Worm (Caenorhabditis elegans) whole organism, L2 larva: ENCODE data around the gene cone-1.
A peak's percentile ranks its signal among the peaks of the same experiment; 100 is the strongest.

Source experiments
- C34F6.9 ChIP-seq: fragments of 150-350 bp; optimal IDR thresholded peaks from 2 replicates; lab custom pipeline; 2014; ENCODE audit warnings: missing biosample characterization, missing genetic modification characterization
- F13H6.1 ChIP-seq: sonication (generic microtip); optimal IDR thresholded peaks from 2 replicates; lab custom pipeline; 2016; ENCODE audit warnings: missing genetic modification characterization, missing compliant biosample characterization
- R02D3.7 ChIP-seq: fragments of 150-350 bp; optimal IDR thresholded peaks from 2 replicates; lab custom pipeline; 2014; ENCODE audit warnings: missing biosample characterization, missing genetic modification characterization
- Y55F3AM.14 ChIP-seq: fragments of 200-800 bp; sonication (Bioruptor generic); optimal IDR thresholded peaks from 2 replicates; lab custom pipeline; 2018; ENCODE audit warnings: mild to moderate bottlenecking, missing genetic modification characterization, missing compliant biosample characterization
- ZK546.5 ChIP-seq: sonication (generic microtip); optimal IDR thresholded peaks from 2 replicates; lab custom pipeline; 2017; ENCODE audit warnings: missing biosample characterization, missing genetic modification characterization
- aly-2 ChIP-seq: fragments of 150-350 bp; optimal IDR thresholded peaks from 2 replicates; lab custom pipeline; 2014; ENCODE audit warnings: missing biosample characterization, missing genetic modification characterization
- ama-1 ChIP-seq: fragments of 150-350 bp; optimal IDR thresholded peaks from 2 replicates; lab custom pipeline; 2018; ENCODE audit warnings: inconsistent platforms
- blmp-1 ChIP-seq: sonication (generic microtip); optimal IDR thresholded peaks from 2 replicates; lab custom pipeline; 2017; ENCODE audit warnings: missing genetic modification characterization, mild to moderate bottlenecking, missing compliant biosample characterization, antibody characterized with exemption, moderate library complexity; ENCODE audit not compliant: insufficient read depth
- ceh-16 ChIP-seq: fragments of 150-350 bp; optimal IDR thresholded peaks from 2 replicates; lab custom pipeline; 2014; ENCODE audit warnings: missing biosample characterization, missing genetic modification characterization
- ceh-82 ChIP-seq: fragments of 150-350 bp; optimal IDR thresholded peaks from 2 replicates; lab custom pipeline; 2014; ENCODE audit warnings: missing biosample characterization, missing genetic modification characterization
- crh-2 ChIP-seq: sonication (generic microtip); optimal IDR thresholded peaks from 2 replicates; lab custom pipeline; 2017; ENCODE audit warnings: missing biosample characterization, missing genetic modification characterization
- dmd-4 ChIP-seq: sonication (generic microtip); optimal IDR thresholded peaks from 2 replicates; lab custom pipeline; 2017; ENCODE audit warnings: missing biosample characterization, missing genetic modification characterization
- egl-27 ChIP-seq: sonication (generic microtip); optimal IDR thresholded peaks from 3 replicates; lab custom pipeline; 2017; ENCODE audit warnings: missing biosample characterization, missing genetic modification reagents, missing genetic modification characterization
- elt-1 ChIP-seq: fragments of 150-350 bp; optimal IDR thresholded peaks from 2 replicates; lab custom pipeline; 2014; ENCODE audit warnings: missing biosample characterization, missing genetic modification characterization
- elt-3 ChIP-seq: sonication (generic microtip); optimal IDR thresholded peaks from 2 replicates; lab custom pipeline; 2017; ENCODE audit warnings: missing biosample characterization, missing genetic modification characterization
- fos-1 ChIP-seq: fragments of 150-350 bp; optimal IDR thresholded peaks from 2 replicates; lab custom pipeline; 2014; ENCODE audit warnings: missing biosample characterization, missing genetic modification characterization
- gmeb-1 ChIP-seq: fragments of 150-350 bp; optimal IDR thresholded peaks from 2 replicates; lab custom pipeline; 2014; ENCODE audit warnings: missing biosample characterization, missing genetic modification characterization
- lin-11 ChIP-seq: fragments of 150-350 bp; sonication (generic microtip); optimal IDR thresholded peaks from 2 replicates; lab custom pipeline; 2014; ENCODE audit warnings: missing biosample characterization, missing genetic modification characterization, inconsistent platforms, mixed read lengths
- lin-13 ChIP-seq: fragments of 150-350 bp; optimal IDR thresholded peaks from 2 replicates; lab custom pipeline; 2014; ENCODE audit warnings: missing biosample characterization, missing genetic modification reagents, missing genetic modification characterization
- lsy-2 ChIP-seq, 2 experiments: fragments of 150-350 bp in 1 of 2; sonication (generic microtip) in 1 of 2; optimal IDR thresholded peaks; 2 replicates each; lab custom pipeline; 2014 to 2017; ENCODE audit warnings: missing biosample characterization in 2 of 2, missing genetic modification characterization in 2 of 2
- mab-5 ChIP-seq: fragments of 150-350 bp; optimal IDR thresholded peaks from 2 replicates; lab custom pipeline; 2014; ENCODE audit warnings: missing biosample characterization, missing genetic modification characterization
- mdl-1 ChIP-seq, 2 experiments: fragments of 150-350 bp in 1 of 2; sonication (generic microtip) in 1 of 2; optimal IDR thresholded peaks; 2 replicates each; lab custom pipeline; 2017; ENCODE audit warnings: missing biosample characterization in 2 of 2, missing genetic modification characterization in 2 of 2
- nhr-10 ChIP-seq: sonication (generic microtip); optimal IDR thresholded peaks from 2 replicates; lab custom pipeline; 2017; ENCODE audit warnings: missing biosample characterization, missing genetic modification characterization
- nhr-129 ChIP-seq: fragments of 150-350 bp; optimal IDR thresholded peaks from 2 replicates; lab custom pipeline; 2014; ENCODE audit warnings: missing biosample characterization, missing genetic modification characterization
- nhr-21 ChIP-seq: fragments of 150-350 bp; optimal IDR thresholded peaks from 2 replicates; lab custom pipeline; 2014; ENCODE audit warnings: missing biosample characterization, missing genetic modification characterization
- nhr-23 ChIP-seq: fragments of 150-350 bp; optimal IDR thresholded peaks from 2 replicates; lab custom pipeline; 2014; ENCODE audit warnings: missing biosample characterization, missing genetic modification reagents, missing genetic modification characterization
- nhr-237 ChIP-seq: fragments of 150-350 bp; optimal IDR thresholded peaks from 2 replicates; lab custom pipeline; 2014; ENCODE audit warnings: missing biosample characterization, missing genetic modification characterization
- nhr-25 ChIP-seq: fragments of 150-350 bp; sonication (generic microtip); optimal IDR thresholded peaks from 3 replicates; lab custom pipeline; 2014; ENCODE audit warnings: missing biosample characterization, missing genetic modification characterization
- nhr-6 ChIP-seq: fragments of 150-350 bp; optimal IDR thresholded peaks from 2 replicates; lab custom pipeline; 2014; ENCODE audit warnings: missing biosample characterization, missing genetic modification characterization
- nhr-77 ChIP-seq: fragments of 150-350 bp; optimal IDR thresholded peaks from 2 replicates; lab custom pipeline; 2014; ENCODE audit warnings: missing biosample characterization, missing genetic modification characterization
- sem-4 ChIP-seq: fragments of 150-350 bp; optimal IDR thresholded peaks from 2 replicates; lab custom pipeline; 2014; ENCODE audit warnings: missing biosample characterization, missing genetic modification reagents, missing genetic modification characterization
- skn-1 ChIP-seq: sonication (generic microtip); optimal IDR thresholded peaks from 2 replicates; lab custom pipeline; 2017; ENCODE audit warnings: missing biosample characterization, missing genetic modification characterization
- sma-3 ChIP-seq: sonication (generic microtip); optimal IDR thresholded peaks from 2 replicates; lab custom pipeline; 2016; ENCODE audit warnings: missing genetic modification reagents, missing genetic modification characterization, missing compliant biosample characterization
- sma-9 ChIP-seq, 2 experiments: fragments of 150-350 bp in 1 of 2; sonication (generic microtip) in 1 of 2; optimal IDR thresholded peaks; 2 replicates each; lab custom pipeline; 2014 to 2016; ENCODE audit warnings: missing genetic modification characterization in 2 of 2, mild to moderate bottlenecking in 1 of 2, missing biosample characterization in 1 of 2, missing compliant biosample characterization in 1 of 2, missing genetic modification reagents in 1 of 2, moderate library complexity in 1 of 2
- snpc-4 ChIP-seq: fragments of 150-350 bp; optimal IDR thresholded peaks from 2 replicates; lab custom pipeline; 2014; ENCODE audit warnings: missing biosample characterization, missing genetic modification characterization
- unc-39 ChIP-seq: fragments of 150-350 bp; optimal IDR thresholded peaks from 2 replicates; lab custom pipeline; 2014; ENCODE audit warnings: missing biosample characterization, missing genetic modification characterization
- unc-55 ChIP-seq: fragments of 150-350 bp; sonication (generic microtip); optimal IDR thresholded peaks from 3 replicates; lab custom pipeline; 2014; ENCODE audit warnings: missing biosample characterization, missing genetic modification reagents, missing genetic modification characterization
- unc-62 ChIP-seq: fragments of 150-350 bp; optimal IDR thresholded peaks from 2 replicates; lab custom pipeline; 2014; ENCODE audit warnings: missing biosample characterization, missing genetic modification reagents, missing genetic modification characterization
- zag-1 ChIP-seq: fragments of 150-350 bp; optimal IDR thresholded peaks from 2 replicates; lab custom pipeline; 2014; ENCODE audit warnings: missing biosample characterization, missing genetic modification characterization
- ztf-11 ChIP-seq: sonication (generic microtip); optimal IDR thresholded peaks from 2 replicates; lab custom pipeline; 2017; ENCODE audit warnings: missing biosample characterization, missing genetic modification characterization

Gene cone-1

ce11 chrIII:2572421-2572820, 42.0 kb downstream of the cone-1 start:
- TF ChIP-seq nhr-10 (tag; lab: Kevin White, UChicago) (no peak), aly-2 (tag; lab: Kevin White, UChicago) (no peak), nhr-23 (tag; lab: Kevin White, UChicago) (no peak), skn-1 (tag; lab: Kevin White, UChicago) (no peak), Y55F3AM.14 (no peak), sma-9 (GFP tag; optimal IDR thresholded peaks at IDR 0.05; lab: Kevin White, UChicago) (no peak), sma-9 (tag; optimal IDR thresholded peaks at IDR 0.05; lab: Kevin White, UChicago) (no peak), R02D3.7 (tag; lab: Kevin White, UChicago) (no peak), sma-3 (GFP tag; lab: Kevin White, UChicago) (no peak), unc-39 (tag; lab: Kevin White, UChicago) (no peak), nhr-25 (tag; lab: Kevin White, UChicago) (no peak), nhr-77 (no peak), ceh-82 (tag; lab: Kevin White, UChicago) (no peak)

DNA sequence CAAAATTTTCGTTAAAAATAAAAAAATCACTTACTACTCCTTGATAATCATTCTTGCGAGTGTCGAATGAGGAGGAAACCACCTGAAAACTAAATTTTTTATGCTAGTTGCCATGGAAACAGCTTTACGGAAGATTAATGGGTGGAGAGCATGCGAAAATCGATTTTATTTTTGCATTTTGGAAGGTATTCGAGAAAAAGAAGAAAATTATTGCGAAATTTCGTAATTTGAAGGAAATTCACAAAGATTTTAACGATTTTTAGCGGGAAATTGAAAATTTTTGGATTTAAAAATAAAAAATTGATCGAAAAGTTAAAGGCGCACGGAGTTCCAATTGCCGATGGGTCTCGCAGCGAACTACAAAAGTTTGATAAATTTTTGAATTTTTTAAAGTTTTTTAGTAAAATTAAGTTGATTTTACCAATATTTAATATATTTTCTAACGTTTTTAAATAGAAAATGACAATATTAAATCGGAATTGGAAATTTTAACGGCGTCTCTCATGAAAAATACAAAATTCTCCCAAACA, 45.3 kb downstream of the cone-1 start, which contains the start of gene Y54F10AR.1:
Y54F10AR.1 (minus strand) TSS at position 51 of the 530 bp plus-strand sequence.
- no peak for TF ChIP-seq crh-2
- no peak for TF ChIP-seq unc-55 (GFP tag; lab: Kevin White, UChicago)
- no peak for TF ChIP-seq nhr-25 (tag; lab: Kevin White, UChicago)
- TF ChIP-seq ceh-16: no peak
- TF ChIP-seq lin-13 (GFP tag; lab: Kevin White, UChicago): no peak
- no peak for TF ChIP-seq nhr-129 (tag; lab: Kevin White, UChicago)
- no peak for TF ChIP-seq mdl-1 (tag; optimal IDR thresholded peaks at IDR 0.05; lab: Kevin White, UChicago)
- TF ChIP-seq ceh-82 (tag; lab: Kevin White, UChicago): no peak
- no peak for TF ChIP-seq nhr-6 (tag; lab: Kevin White, UChicago)
- TF ChIP-seq aly-2 (tag; lab: Kevin White, UChicago): no peak
- TF ChIP-seq mab-5 (tag; lab: Kevin White, UChicago): no peak
- TF ChIP-seq sma-3 (GFP tag; lab: Kevin White, UChicago): no peak
- TF ChIP-seq fos-1 (tag; lab: Kevin White, UChicago): no peak
- TF ChIP-seq nhr-77: no peak
- TF ChIP-seq nhr-23 (tag; lab: Kevin White, UChicago): no peak
- no peak for TF ChIP-seq lsy-2 (tag; optimal IDR thresholded peaks at IDR 0.05; lab: Kevin White, UChicago)
- no peak for TF ChIP-seq F13H6.1 (tag; lab: Kevin White, UChicago)
- no peak for TF ChIP-seq ZK546.5
- TF ChIP-seq sma-9 (GFP tag; optimal IDR thresholded peaks at IDR 0.05; lab: Kevin White, UChicago): no peak
- TF ChIP-seq sma-9 (tag; optimal IDR thresholded peaks at IDR 0.05; lab: Kevin White, UChicago): no peak
- TF ChIP-seq skn-1 (tag; lab: Kevin White, UChicago): no peak

DNA sequence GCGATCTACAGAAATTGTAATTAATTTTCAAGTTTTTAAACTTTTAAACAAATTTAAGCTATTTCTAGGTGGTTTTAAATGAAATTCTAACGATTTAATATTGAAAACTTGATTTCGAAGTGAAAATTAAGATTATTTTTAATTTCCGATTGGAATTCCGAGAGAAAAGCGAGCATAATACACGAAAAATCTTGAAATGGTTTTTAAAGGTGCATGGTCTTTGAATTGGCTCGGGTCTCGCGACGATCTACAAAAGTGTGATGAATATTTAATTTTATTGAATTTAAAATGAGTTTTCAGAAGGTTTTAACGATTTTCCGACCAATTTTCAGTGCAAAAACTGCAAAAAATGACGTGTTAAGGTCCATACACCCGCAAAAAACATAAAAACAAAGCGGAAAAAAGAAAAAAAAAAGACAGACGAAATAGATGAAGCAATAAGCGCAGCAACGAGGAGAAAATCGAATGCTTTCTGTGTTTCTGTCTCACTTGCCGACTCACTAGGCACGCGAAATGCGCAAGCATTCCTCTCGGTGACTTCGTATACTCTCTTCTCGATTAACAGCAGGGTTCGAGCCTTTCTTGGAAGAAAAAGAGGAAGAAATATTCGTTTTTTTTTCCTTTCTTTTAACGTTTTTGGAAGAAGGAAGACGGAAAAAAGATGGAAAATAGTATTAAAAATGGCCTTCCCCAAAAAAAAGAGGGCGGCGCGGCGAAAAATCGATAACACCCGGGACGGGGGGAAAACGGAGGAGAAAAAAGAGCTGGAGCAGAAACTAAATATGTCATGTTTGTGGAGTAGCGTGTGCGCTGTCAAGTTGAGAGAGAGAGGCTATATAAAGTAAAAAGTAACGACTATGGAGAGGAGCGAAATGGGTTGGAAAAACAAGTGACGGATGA, 46.2 kb downstream of the cone-1 start:
- TF ChIP-seq ama-1 (lab: Kevin White, UChicago) (peak; percentile 6), elt-1 (tag; lab: Kevin White, UChicago) (no peak), elt-3 (tag; lab: Kevin White, UChicago) (no peak), mab-5 (tag; lab: Kevin White, UChicago) (no peak), skn-1 (tag; lab: Kevin White, UChicago) (no peak), lin-13 (GFP tag; lab: Kevin White, UChicago) (peak; percentile 73), nhr-237 (tag; lab: Kevin White, UChicago) (no peak), nhr-77 (no peak), sem-4 (tag; lab: Kevin White, UChicago) (peak; percentile 45), unc-62 (no peak), nhr-6 (tag; lab: Kevin White, UChicago) (no peak), F13H6.1 (tag; lab: Kevin White, UChicago) (peak; percentile 3), fos-1 (tag; lab: Kevin White, UChicago) (peak; percentile 79), ZK546.5 (no peak), unc-55 (GFP tag; lab: Kevin White, UChicago) (peak; percentile 88), R02D3.7 (tag; lab: Kevin White, UChicago) (no peak), egl-27 (tag; lab: Kevin White, UChicago) (peak; percentile 7), nhr-129 (tag; lab: Kevin White, UChicago) (peak; percentile 89), zag-1 (tag; lab: Kevin White, UChicago) (peak; percentile 88), C34F6.9 (peak; percentile 63), nhr-21 (tag; lab: Kevin White, UChicago) (no peak), gmeb-1 (tag; lab: Kevin White, UChicago) (peak; percentile 30), snpc-4 (tag; lab: Kevin White, UChicago) (peak; percentile 30), lsy-2 (tag; optimal IDR thresholded peaks at IDR 0.05; lab: Kevin White, UChicago) (peak; percentile 47 to 82), lin-11 (no peak), crh-2 (peak; percentile 76), Y55F3AM.14 (peak; percentile 75), nhr-23 (tag; lab: Kevin White, UChicago) (no peak), sma-9 (GFP tag; optimal IDR thresholded peaks at IDR 0.05; lab: Kevin White, UChicago) (no peak), sma-9 (tag; optimal IDR thresholded peaks at IDR 0.05; lab: Kevin White, UChicago) (no peak), dmd-4 (tag; lab: Kevin White, UChicago) (no peak), ztf-11 (tag; lab: Kevin White, UChicago) (no peak), ceh-16 (no peak), mdl-1 (tag; optimal IDR thresholded peaks at IDR 0.05; lab: Kevin White, UChicago) (peak in 1 of 2 experiments; percentile 5), blmp-1 (tag; lab: Kevin White, UChicago) (peak; percentile 1)
- TF ChIP-seq, all 48 proteins: peak for 17
